Worm (Caenorhabditis elegans): ENCODE measurements around the gene msp-64.

- TF ChIP-seq ama-1 (optimal IDR thresholded peaks at IDR 0.05), result no peak
- TF ChIP-seq scrt-1 (GFP tag; IDR thresholded peaks at IDR 0.05), result no peak
- TF ChIP-seq pes-1 (GFP tag; IDR thresholded peaks at IDR 0.05), result no peak
- no peak for TF ChIP-seq ets-7 (tag; optimal IDR thresholded peaks at IDR 0.05)
These were observed 18.4 kb upstream of the msp-64 start, which contains the start of gene ZK1248.11 for ce11 chrII:5828486-5828885.
